Worm (Caenorhabditis elegans): ENCODE measurements around the gene W01C8.5.

W01C8.5 gene

DNA sequence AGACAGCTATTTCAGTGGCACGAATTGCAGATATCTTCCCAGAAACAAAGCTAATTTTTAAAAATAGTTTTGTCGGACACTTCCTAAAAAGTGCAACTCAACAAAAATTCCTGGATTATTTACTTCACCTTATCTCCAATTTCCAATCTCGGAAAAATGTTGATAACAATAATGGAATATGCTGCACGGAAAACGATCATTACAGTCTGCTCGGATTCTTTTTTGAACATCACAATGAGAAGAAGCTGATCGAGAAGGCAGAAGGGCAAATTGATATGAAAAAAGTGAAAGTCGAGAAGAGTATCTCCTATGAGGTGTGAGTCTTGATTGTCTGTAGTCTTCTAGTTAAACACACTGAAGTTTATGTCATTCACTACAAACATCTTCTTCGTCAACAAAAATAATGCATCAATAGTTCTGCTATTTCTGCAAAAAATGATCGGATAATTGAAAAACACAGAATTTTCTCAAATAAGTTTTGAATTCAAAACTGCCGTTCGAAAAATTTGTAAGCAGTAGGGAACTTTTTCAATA lies 18.8 kb upstream of the W01C8.5 start:
- no peak for TF ChIP-seq efl-1 (optimal IDR thresholded peaks at IDR 0.05)
- peak in 1 of 2 experiments; percentile 18 for TF ChIP-seq efl-1 (GFP tag; optimal IDR thresholded peaks at IDR 0.05 in 1 of 2)
- peak; percentile 22 for TF ChIP-seq elt-2 (tag; optimal IDR thresholded peaks at IDR 0.05)
- no peak for TF ChIP-seq nhr-28 (tag; optimal IDR thresholded peaks at IDR 0.05)
- TF ChIP-seq egl-13 (tag; optimal IDR thresholded peaks at IDR 0.05), result no peak
- TF ChIP-seq F16B12.6 (tag; optimal IDR thresholded peaks at IDR 0.05), result no peak

DNA sequence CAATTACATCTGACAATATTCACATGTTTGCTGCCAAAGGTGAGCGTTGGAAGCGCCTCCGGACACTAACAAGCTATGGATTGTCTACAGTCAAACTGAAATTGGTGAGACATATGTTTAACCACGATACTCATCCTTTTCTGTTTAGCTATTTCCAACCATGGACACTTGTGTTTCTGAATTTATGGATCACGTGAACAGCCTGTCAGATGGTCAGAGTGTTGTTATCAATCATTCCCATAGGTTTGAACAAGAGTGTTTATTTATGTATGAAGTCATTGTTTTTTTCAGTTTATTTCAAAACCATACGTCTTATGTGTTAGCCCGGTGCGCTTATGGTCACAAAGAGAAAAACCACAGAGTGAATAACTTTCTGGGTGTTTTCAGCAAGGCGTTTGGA lies 18.3 kb upstream of the W01C8.5 start:
- TF ChIP-seq nhr-20 (tag; optimal IDR thresholded peaks at IDR 0.05) (peak; percentile 36), lin-35 (GFP tag; optimal IDR thresholded peaks at IDR 0.05) (peak in 1 of 2 experiments; percentile 53), nhr-90 (tag; optimal IDR thresholded peaks at IDR 0.05; ENCODE audit: poor library complexity) (peak; percentile 27), efl-1 (optimal IDR thresholded peaks at IDR 0.05) (no peak), efl-1 (GFP tag; optimal IDR thresholded peaks at IDR 0.05 in 1 of 2) (peak in 1 of 2 experiments; percentile 29), mdl-1 (tag; optimal IDR thresholded peaks at IDR 0.05) (no peak), elt-3 (tag; optimal IDR thresholded peaks at IDR 0.05) (peak in 1 of 6 experiments; percentile 24), unc-130 (tag; optimal IDR thresholded peaks at IDR 0.05) (no peak), nhr-71 (tag; optimal IDR thresholded peaks at IDR 0.05) (peak; percentile 35)

DNA sequence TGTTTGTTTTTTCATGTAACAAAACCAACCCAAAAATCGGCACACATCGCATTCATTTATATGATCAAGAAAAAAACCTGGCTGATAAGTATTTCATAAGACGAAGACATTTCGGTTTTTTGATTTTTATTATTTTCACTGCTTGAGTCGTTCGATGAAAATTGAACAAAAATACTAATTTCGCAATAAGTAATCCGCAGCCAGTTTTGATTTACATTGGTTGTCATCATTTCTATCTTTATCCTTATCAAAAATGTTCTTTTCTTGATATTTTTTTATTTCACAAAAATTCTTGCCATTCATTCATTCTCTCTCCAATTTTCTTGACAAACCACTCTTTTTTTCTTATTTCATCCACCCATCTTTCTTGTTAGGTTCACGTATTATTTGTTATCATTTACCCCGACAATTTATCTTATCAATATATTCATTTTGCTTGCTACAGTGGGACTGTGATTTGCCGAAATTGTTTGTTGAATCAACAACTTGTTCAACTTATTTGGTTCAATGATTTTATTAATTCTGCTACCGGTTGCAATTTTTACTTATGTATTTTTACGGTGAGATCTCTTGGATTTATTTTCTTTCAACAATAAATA lies 17.1 kb upstream of the W01C8.5 start, which contains the start of gene cyp-43A1:
Gene cyp-43A1, plus strand, starts transcription at position 446 of the 599 bp plus-strand sequence.
- no peak for TF ChIP-seq nhr-28 (tag; optimal IDR thresholded peaks at IDR 0.05)
- TF ChIP-seq nhr-11 (tag; optimal IDR thresholded peaks at IDR 0.05), result no peak
- peak; percentile 62 for TF ChIP-seq elt-2 (tag; optimal IDR thresholded peaks at IDR 0.05)
- TF ChIP-seq sptf-1 (tag; optimal IDR thresholded peaks at IDR 0.05), result no peak
- TF ChIP-seq nhr-85 (tag), result no peak
- no peak for TF ChIP-seq snu-23 (GFP tag; optimal IDR thresholded peaks at IDR 0.05)
- no peak for TF ChIP-seq nhr-19 (GFP tag; conservative IDR thresholded peaks at IDR 0.05)
- no peak for TF ChIP-seq zag-1 (tag; optimal IDR thresholded peaks at IDR 0.05)
- no peak for TF ChIP-seq swsn-7 (tag; optimal IDR thresholded peaks at IDR 0.05)
- TF ChIP-seq ceh-88 (GFP tag; IDR thresholded peaks at IDR 0.05), result no peak
- no peak for TF ChIP-seq aly-2 (tag; optimal IDR thresholded peaks at IDR 0.05)
- peak; percentile 26 for TF ChIP-seq lin-14 (GFP tag; optimal IDR thresholded peaks at IDR 0.05)
- TF ChIP-seq rnt-1 (tag; optimal IDR thresholded peaks at IDR 0.05), result no peak
- TF ChIP-seq ceh-82 (tag; optimal IDR thresholded peaks at IDR 0.05), result no peak
- TF ChIP-seq blmp-1 (tag; optimal IDR thresholded peaks at IDR 0.05), result peak; percentile 7
- TF ChIP-seq mep-1 (tag; optimal IDR thresholded peaks at IDR 0.05), result no peak
- no peak for TF ChIP-seq nhr-71 (tag; optimal IDR thresholded peaks at IDR 0.05)
- no peak for TF ChIP-seq sup-37 (GFP tag; optimal IDR thresholded peaks at IDR 0.05)
- no peak for TF ChIP-seq hpl-2 (GFP tag; optimal IDR thresholded peaks at IDR 0.05)
- TF ChIP-seq dpl-1 (GFP tag; optimal IDR thresholded peaks at IDR 0.05), result no peak
- no peak for TF ChIP-seq nhr-77 (tag; optimal IDR thresholded peaks at IDR 0.05)
- no peak for TF ChIP-seq tlp-1 (tag; optimal IDR thresholded peaks at IDR 0.05)
- peak in 4 of 6 experiments; percentile 61 to 78 (median 68) for TF ChIP-seq elt-3 (tag; optimal IDR thresholded peaks at IDR 0.05)
- no peak for TF ChIP-seq C04F5.9 (tag; optimal IDR thresholded peaks at IDR 0.05)
- no peak for TF ChIP-seq C16A3.4 (tag; optimal IDR thresholded peaks at IDR 0.05)
- TF ChIP-seq egl-13 (tag; optimal IDR thresholded peaks at IDR 0.05), result no peak
- no peak for TF ChIP-seq tbx-2 (tag; optimal IDR thresholded peaks at IDR 0.05)
- TF ChIP-seq ces-1 (GFP tag; optimal IDR thresholded peaks at IDR 0.05), result no peak
- TF ChIP-seq jun-1 (tag; optimal IDR thresholded peaks at IDR 0.05), result no peak
- TF ChIP-seq skn-1 (tag; optimal IDR thresholded peaks at IDR 0.05), result peak; percentile 60
- TF ChIP-seq nhr-84 (tag; optimal IDR thresholded peaks at IDR 0.05), result no peak
- no peak for TF ChIP-seq nhr-90 (tag; optimal IDR thresholded peaks at IDR 0.05; ENCODE audit: poor library complexity)
- TF ChIP-seq nhr-20 (tag; optimal IDR thresholded peaks at IDR 0.05), result peak; percentile 6
- no peak for TF ChIP-seq pax-3 (tag; optimal IDR thresholded peaks at IDR 0.05)
- no peak for TF ChIP-seq efl-1 (optimal IDR thresholded peaks at IDR 0.05)
- TF ChIP-seq efl-1 (GFP tag; optimal IDR thresholded peaks at IDR 0.05 in 1 of 2), result no peak
- TF ChIP-seq xbp-1 (tag; optimal IDR thresholded peaks at IDR 0.05), result no peak
- no peak for TF ChIP-seq nhr-47 (tag; optimal IDR thresholded peaks at IDR 0.05)
- no peak for TF ChIP-seq unc-130 (tag; optimal IDR thresholded peaks at IDR 0.05)
- TF ChIP-seq egl-27 (tag; optimal IDR thresholded peaks at IDR 0.05), result no peak
- no peak for TF ChIP-seq ceh-8 (GFP tag; optimal IDR thresholded peaks at IDR 0.05)
- no peak for TF ChIP-seq hlh-17 (GFP tag; optimal IDR thresholded peaks at IDR 0.05; ENCODE audit: borderline replicate concordance)
- TF ChIP-seq F16B12.6 (tag; optimal IDR thresholded peaks at IDR 0.05), result no peak
- TF ChIP-seq vab-15 (tag; optimal IDR thresholded peaks at IDR 0.05), result no peak

Data from whole organism, L1 larva.